Worm (Caenorhabditis elegans) whole organism, L3 larva: ENCODE measurements around the gene sgn-1.
A peak's percentile ranks its signal among the peaks of the same experiment; 100 is the strongest.

ENCODE experiments used
- R02D3.7 ChIP-seq: fragments of 150-350 bp; optimal IDR thresholded peaks from 2 replicates; lab custom pipeline; 2014; ENCODE audit warnings: missing biosample characterization, missing genetic modification characterization
- ZK546.5 ChIP-seq: sonication (generic microtip); optimal IDR thresholded peaks from 2 replicates; lab custom pipeline; 2017; ENCODE audit warnings: missing biosample characterization, missing genetic modification characterization
- aly-2 ChIP-seq: fragments of 150-350 bp; optimal IDR thresholded peaks from 2 replicates; lab custom pipeline; 2014; ENCODE audit warnings: missing biosample characterization, missing genetic modification characterization
- ama-1 ChIP-seq: fragments of 150-350 bp; optimal IDR thresholded peaks from 2 replicates; lab custom pipeline; 2018
- ceh-16 ChIP-seq: sonication (generic microtip); optimal IDR thresholded peaks from 2 replicates; lab custom pipeline; 2017; ENCODE audit warnings: missing biosample characterization, missing genetic modification characterization
- ceh-28 ChIP-seq: fragments of 150-350 bp; optimal IDR thresholded peaks from 2 replicates; lab custom pipeline; 2014; ENCODE audit warnings: missing biosample characterization, missing genetic modification reagents, missing genetic modification characterization
- ceh-82 ChIP-seq: fragments of 150-350 bp; optimal IDR thresholded peaks from 2 replicates; lab custom pipeline; 2014; ENCODE audit warnings: missing biosample characterization, missing genetic modification characterization
- daf-12 ChIP-seq: fragments of 150-350 bp; optimal IDR thresholded peaks from 2 replicates; lab custom pipeline; 2014; ENCODE audit warnings: missing biosample characterization, missing genetic modification reagents, missing genetic modification characterization
- egl-5 ChIP-seq: fragments of 150-350 bp; optimal IDR thresholded peaks from 2 replicates; lab custom pipeline; 2017; ENCODE audit warnings: missing biosample characterization, missing genetic modification reagents, missing genetic modification characterization, inconsistent platforms
- elt-1 ChIP-seq: fragments of 150-350 bp; optimal IDR thresholded peaks from 2 replicates; lab custom pipeline; 2014; ENCODE audit warnings: missing biosample characterization, missing genetic modification characterization
- elt-2 ChIP-seq: sonication (generic microtip); optimal IDR thresholded peaks from 2 replicates; lab custom pipeline; 2016; ENCODE audit warnings: missing genetic modification reagents, mild to moderate bottlenecking, missing genetic modification characterization, missing compliant biosample characterization
- elt-3 ChIP-seq, 3 experiments: fragments of 150-350 bp in 1 of 3; sonication (generic microtip) in 2 of 3; optimal IDR thresholded peaks; 2 replicates in 2 of 3; 4 replicates in 1 of 3; lab custom pipeline; 2014 to 2017; ENCODE audit warnings: missing biosample characterization in 3 of 3, missing genetic modification characterization in 3 of 3
- fkh-10 ChIP-seq: sonication (generic microtip); optimal IDR thresholded peaks from 2 replicates; lab custom pipeline; 2017; ENCODE audit warnings: missing biosample characterization, missing genetic modification reagents, missing genetic modification characterization
- fkh-2 ChIP-seq: fragments of 150-350 bp; optimal IDR thresholded peaks from 2 replicates; lab custom pipeline; 2014; ENCODE audit warnings: missing biosample characterization, missing genetic modification reagents, missing genetic modification characterization
- fos-1 ChIP-seq: fragments of 150-350 bp; optimal IDR thresholded peaks from 2 replicates; lab custom pipeline; 2014; ENCODE audit warnings: missing biosample characterization, missing genetic modification characterization
- hmg-11 ChIP-seq: sonication (generic microtip); optimal IDR thresholded peaks from 2 replicates; lab custom pipeline; 2016; ENCODE audit warnings: missing genetic modification characterization, missing compliant biosample characterization
- lin-15B ChIP-seq: fragments of 150-350 bp; optimal IDR thresholded peaks from 2 replicates; lab custom pipeline; 2014; ENCODE audit warnings: missing biosample characterization, missing genetic modification characterization
- lin-39 ChIP-seq: fragments of 150-350 bp; optimal IDR thresholded peaks from 2 replicates; lab custom pipeline; 2018; ENCODE audit warnings: missing biosample characterization, missing genetic modification reagents, missing genetic modification characterization
- lsy-12 ChIP-seq: sonication (generic microtip); optimal IDR thresholded peaks from 2 replicates; lab custom pipeline; 2016; ENCODE audit warnings: mild to moderate bottlenecking, missing genetic modification characterization, missing compliant biosample characterization
- mml-1 ChIP-seq: fragments of 150-350 bp; sonication (generic microtip); optimal IDR thresholded peaks from 3 replicates; lab custom pipeline; 2014; ENCODE audit warnings: missing biosample characterization, missing genetic modification characterization
- nfya-1 ChIP-seq: sonication (generic microtip); optimal IDR thresholded peaks from 2 replicates; lab custom pipeline; 2017; ENCODE audit warnings: missing genetic modification characterization, mild to moderate bottlenecking, missing compliant biosample characterization, antibody characterized with exemption, moderate library complexity; ENCODE audit not compliant: insufficient read depth
- nhr-23 ChIP-seq: fragments of 150-350 bp; optimal IDR thresholded peaks from 2 replicates; lab custom pipeline; 2014; ENCODE audit warnings: missing biosample characterization, missing genetic modification reagents, missing genetic modification characterization
- nhr-237 ChIP-seq: fragments of 150-350 bp; optimal IDR thresholded peaks from 2 replicates; lab custom pipeline; 2014; ENCODE audit warnings: missing biosample characterization, missing genetic modification characterization
- nhr-25 ChIP-seq: sonication (generic microtip); optimal IDR thresholded peaks from 2 replicates; lab custom pipeline; 2017; ENCODE audit warnings: missing biosample characterization, missing genetic modification characterization
- nhr-43 ChIP-seq: sonication (generic microtip); optimal IDR thresholded peaks from 2 replicates; lab custom pipeline; 2016; ENCODE audit warnings: mild to moderate bottlenecking, missing genetic modification characterization, missing compliant biosample characterization; ENCODE audit not compliant: poor library complexity, severe bottlenecking
- nhr-67 ChIP-seq: fragments of 150-350 bp; optimal IDR thresholded peaks from 2 replicates; lab custom pipeline; 2014; ENCODE audit warnings: missing biosample characterization, missing genetic modification characterization
- nhr-76 ChIP-seq: fragments of 150-350 bp; sonication (generic microtip); optimal IDR thresholded peaks from 5 replicates; lab custom pipeline; 2014; ENCODE audit warnings: missing biosample characterization, missing genetic modification characterization
- pha-4 ChIP-seq: fragments of 150-350 bp; optimal IDR thresholded peaks from 2 replicates; lab custom pipeline; 2014; ENCODE audit warnings: missing biosample characterization, missing genetic modification reagents, missing genetic modification characterization
- sea-2 ChIP-seq: fragments of 150-350 bp; sonication (generic microtip); optimal IDR thresholded peaks from 4 replicates; lab custom pipeline; 2014; ENCODE audit warnings: missing biosample characterization, missing genetic modification reagents, missing genetic modification characterization
- skn-1 ChIP-seq: fragments of 150-350 bp; optimal IDR thresholded peaks from 2 replicates; lab custom pipeline; 2014; ENCODE audit warnings: missing biosample characterization, missing genetic modification characterization
- snpc-4 ChIP-seq: fragments of 150-350 bp; optimal IDR thresholded peaks from 2 replicates; lab custom pipeline; 2014; ENCODE audit warnings: missing biosample characterization, missing genetic modification characterization
- tbx-2 ChIP-seq: sonication (generic microtip); optimal IDR thresholded peaks from 2 replicates; lab custom pipeline; 2016; ENCODE audit warnings: mild to moderate bottlenecking, missing genetic modification characterization, missing compliant biosample characterization
- unc-39 ChIP-seq: sonication (generic microtip); optimal IDR thresholded peaks from 4 replicates; lab custom pipeline; 2017; ENCODE audit warnings: missing biosample characterization, missing genetic modification characterization
- unc-62 ChIP-seq: fragments of 150-350 bp; sonication (generic microtip); optimal IDR thresholded peaks from 4 replicates; lab custom pipeline; 2014; ENCODE audit warnings: missing biosample characterization, missing genetic modification reagents, missing genetic modification characterization

Gene sgn-1

ce11 chrII:8755270-8755669 lies 28.2 kb downstream of the sgn-1 start, which contains the start of gene K08F8.7:
K08F8.7 (minus strand) TSS chrII:8755370.
- TF ChIP-seq nhr-76 (tag; lab: Kevin White, UChicago) (no peak), lin-39 (tag; lab: Kevin White, UChicago) (no peak), nhr-43 (tag; lab: Kevin White, UChicago) (no peak), sea-2 (GFP tag; lab: Kevin White, UChicago) (no peak), unc-62 (GFP tag; lab: Kevin White, UChicago) (no peak), ceh-16 (tag; lab: Kevin White, UChicago) (no peak), daf-12 (tag; lab: Kevin White, UChicago) (no peak), R02D3.7 (tag; lab: Kevin White, UChicago) (no peak), tbx-2 (tag; lab: Kevin White, UChicago) (no peak), nhr-237 (tag; lab: Kevin White, UChicago) (no peak), nhr-25 (tag; lab: Kevin White, UChicago) (no peak), elt-2 (tag; lab: Kevin White, UChicago) (no peak), ceh-82 (tag; lab: Kevin White, UChicago) (no peak), ZK546.5 (tag; lab: Kevin White, UChicago) (no peak), nfya-1 (tag; lab: Kevin White, UChicago) (no peak), mml-1 (no peak), ceh-28 (tag; lab: Kevin White, UChicago) (no peak), elt-3 (tag; optimal IDR thresholded peaks at IDR 0.05; lab: Kevin White, UChicago) (no peak), pha-4 (tag; lab: Kevin White, UChicago) (no peak)
- TF ChIP-seq, all 47 proteins: peak for 0

ce11 chrII:8751686-8752085 lies 31.8 kb downstream of the sgn-1 start, which contains the start of gene atf-2:
atf-2 (plus strand) TSS chrII:8751986.
- TF ChIP-seq ceh-16 (tag; lab: Kevin White, UChicago) (no peak), nhr-23 (no peak), lin-15B (tag; lab: Kevin White, UChicago) (no peak), skn-1 (tag; lab: Kevin White, UChicago) (no peak), fkh-10 (GFP tag; lab: Kevin White, UChicago) (no peak), mml-1 (no peak), ama-1 (lab: Kevin White, UChicago) (no peak), egl-5 (no peak), nhr-25 (tag; lab: Kevin White, UChicago) (no peak), daf-12 (tag; lab: Kevin White, UChicago) (no peak), ceh-82 (tag; lab: Kevin White, UChicago) (no peak), nhr-76 (tag; lab: Kevin White, UChicago) (no peak), lsy-12 (tag; lab: Kevin White, UChicago) (no peak), nhr-43 (tag; lab: Kevin White, UChicago) (no peak), unc-62 (GFP tag; lab: Kevin White, UChicago) (no peak)

- TF ChIP-seq elt-3 (tag; optimal IDR thresholded peaks at IDR 0.05; lab: Kevin White, UChicago) (peak in 1 of 3 experiments; percentile 54), nhr-25 (tag; lab: Kevin White, UChicago) (peak; percentile 81), fos-1 (tag; lab: Kevin White, UChicago) (peak; percentile 38), unc-62 (GFP tag; lab: Kevin White, UChicago) (no peak), nhr-23 (peak; percentile 97), nhr-43 (tag; lab: Kevin White, UChicago) (peak; percentile 66), egl-5 (no peak), nhr-237 (tag; lab: Kevin White, UChicago) (no peak)
These were observed 32.4 kb downstream of the sgn-1 start for ce11 chrII:8751042-8751441.

ce11 chrII:8750056-8750455 lies 33.4 kb downstream of the sgn-1 start:
- peak; percentile 79 for TF ChIP-seq elt-1
- no peak for TF ChIP-seq mml-1
- TF ChIP-seq nhr-23 = peak; percentile 13
- TF ChIP-seq, all 47 proteins: peak for 2

ce11 chrII:8749084-8749483 lies 34.4 kb downstream of the sgn-1 start:
- TF ChIP-seq nhr-43 (tag; lab: Kevin White, UChicago) (peak; percentile 24), nhr-25 (tag; lab: Kevin White, UChicago) (peak; percentile 34), nhr-23 (peak; percentile 35), snpc-4 (tag; lab: Kevin White, UChicago) (no peak)

ce11 chrII:8748638-8749037 lies 34.8 kb downstream of the sgn-1 start:
- TF ChIP-seq nhr-23 = no peak
- no peak for TF ChIP-seq nhr-237 (tag; lab: Kevin White, UChicago)
- no peak for TF ChIP-seq nhr-76 (tag; lab: Kevin White, UChicago)
- no peak for TF ChIP-seq nhr-67 (tag; lab: Kevin White, UChicago)
- TF ChIP-seq ceh-82 (tag; lab: Kevin White, UChicago) = no peak
- TF ChIP-seq sea-2 (GFP tag; lab: Kevin White, UChicago) = no peak
- TF ChIP-seq ceh-28 (tag; lab: Kevin White, UChicago) = no peak
- no peak for TF ChIP-seq lin-39 (tag; lab: Kevin White, UChicago)
- no peak for TF ChIP-seq R02D3.7 (tag; lab: Kevin White, UChicago)
- TF ChIP-seq lin-15B (tag; lab: Kevin White, UChicago) = no peak
- TF ChIP-seq pha-4 (tag; lab: Kevin White, UChicago) = no peak
- TF ChIP-seq aly-2 (tag; lab: Kevin White, UChicago) = no peak
- no peak for TF ChIP-seq ama-1 (lab: Kevin White, UChicago)
- no peak for TF ChIP-seq fkh-2 (tag; lab: Kevin White, UChicago)
- TF ChIP-seq hmg-11 (tag; lab: Kevin White, UChicago) = no peak
- no peak for TF ChIP-seq unc-39
- TF ChIP-seq, all 47 proteins: peak for 0
